Fruit fly (Drosophila melanogaster): ENCODE data around the gene defl.

The defl gene

dm6 chr3L:9720102-9720501 lies 3.1 kb upstream of the defl start:
- TF ChIP-seq ttk (optimal IDR thresholded peaks at IDR 0.05) (no peak), Sin3A (optimal IDR thresholded peaks at IDR 0.05) (no peak)

- TF ChIP-seq ttk (optimal IDR thresholded peaks at IDR 0.05), result no peak
- no peak for TF ChIP-seq h (optimal IDR thresholded peaks at IDR 0.05)
- no peak for TF ChIP-seq psq (optimal IDR thresholded peaks at IDR 0.05)
- TF ChIP-seq Myc (optimal IDR thresholded peaks at IDR 0.05), result no peak
- TF ChIP-seq Sin3A (optimal IDR thresholded peaks at IDR 0.05), result no peak
- no peak for TF ChIP-seq insv (optimal IDR thresholded peaks at IDR 0.05)
Observed at dm6 chr3L:9726707-9727106, 3.5 kb downstream of the defl start, which contains the start of gene Naa60. Gene Naa60 (plus strand): TSS chr3L:9726895.

- TF ChIP-seq insv (optimal IDR thresholded peaks at IDR 0.05), result no peak
- TF ChIP-seq ttk (optimal IDR thresholded peaks at IDR 0.05), result no peak
- TF ChIP-seq Myc (optimal IDR thresholded peaks at IDR 0.05), result no peak
- no peak for TF ChIP-seq psq (optimal IDR thresholded peaks at IDR 0.05)
- no peak for TF ChIP-seq Sin3A (optimal IDR thresholded peaks at IDR 0.05)
- no peak for TF ChIP-seq h (optimal IDR thresholded peaks at IDR 0.05)
Observed at dm6 chr3L:9729795-9730421, 6.7 kb downstream of the defl start, which contains the start of gene ATPsynB. Gene ATPsynB (plus strand): TSS chr3L:9729999.

dm6 chr3L:9733563-9733962 lies 10.3 kb downstream of the defl start, which contains the start of gene CG6749:
Gene CG6749 (minus strand): TSS chr3L:9733807.
- TF ChIP-seq Myc (optimal IDR thresholded peaks at IDR 0.05) (no peak), insv (optimal IDR thresholded peaks at IDR 0.05) (no peak), h (optimal IDR thresholded peaks at IDR 0.05) (no peak), ttk (optimal IDR thresholded peaks at IDR 0.05) (no peak), Sin3A (optimal IDR thresholded peaks at IDR 0.05) (no peak), psq (optimal IDR thresholded peaks at IDR 0.05) (no peak)

dm6 chr3L:9739629-9740028 lies 16.4 kb downstream of the defl start:
- TF ChIP-seq h (optimal IDR thresholded peaks at IDR 0.05) (no peak), insv (optimal IDR thresholded peaks at IDR 0.05) (no peak), Myc (optimal IDR thresholded peaks at IDR 0.05) (no peak), ttk (optimal IDR thresholded peaks at IDR 0.05) (no peak), psq (optimal IDR thresholded peaks at IDR 0.05) (no peak), Sin3A (optimal IDR thresholded peaks at IDR 0.05) (no peak)

- TF ChIP-seq ttk (optimal IDR thresholded peaks at IDR 0.05) (no peak), h (optimal IDR thresholded peaks at IDR 0.05) (no peak), Sin3A (optimal IDR thresholded peaks at IDR 0.05) (no peak), psq (optimal IDR thresholded peaks at IDR 0.05) (no peak), insv (optimal IDR thresholded peaks at IDR 0.05) (no peak), Myc (optimal IDR thresholded peaks at IDR 0.05) (no peak)
Observed at dm6 chr3L:9742342-9742741, 19.1 kb downstream of the defl start.

- TF ChIP-seq Sin3A (optimal IDR thresholded peaks at IDR 0.05) (no peak), insv (optimal IDR thresholded peaks at IDR 0.05) (no peak), psq (optimal IDR thresholded peaks at IDR 0.05) (no peak), h (optimal IDR thresholded peaks at IDR 0.05) (no peak), Myc (optimal IDR thresholded peaks at IDR 0.05) (no peak), ttk (optimal IDR thresholded peaks at IDR 0.05) (no peak)
Observed at dm6 chr3L:9744060-9744549, 20.9 kb downstream of the defl start.

dm6 chr3L:9745393-9745792 lies 22.2 kb downstream of the defl start:
- no peak for TF ChIP-seq insv (optimal IDR thresholded peaks at IDR 0.05)
- no peak for TF ChIP-seq psq (optimal IDR thresholded peaks at IDR 0.05)
- no peak for TF ChIP-seq h (optimal IDR thresholded peaks at IDR 0.05)
- no peak for TF ChIP-seq Sin3A (optimal IDR thresholded peaks at IDR 0.05)
- TF ChIP-seq Myc (optimal IDR thresholded peaks at IDR 0.05), result no peak
- TF ChIP-seq ttk (optimal IDR thresholded peaks at IDR 0.05), result no peak

- TF ChIP-seq psq (optimal IDR thresholded peaks at IDR 0.05), result no peak
- TF ChIP-seq h (optimal IDR thresholded peaks at IDR 0.05), result no peak
- no peak for TF ChIP-seq ttk (optimal IDR thresholded peaks at IDR 0.05)
- no peak for TF ChIP-seq Sin3A (optimal IDR thresholded peaks at IDR 0.05)
- TF ChIP-seq Myc (optimal IDR thresholded peaks at IDR 0.05), result no peak
- no peak for TF ChIP-seq insv (optimal IDR thresholded peaks at IDR 0.05)
Observed at dm6 chr3L:9751625-9752024, 28.4 kb downstream of the defl start.

- TF ChIP-seq Myc (optimal IDR thresholded peaks at IDR 0.05), result no peak
- no peak for TF ChIP-seq Sin3A (optimal IDR thresholded peaks at IDR 0.05)
- no peak for TF ChIP-seq ttk (optimal IDR thresholded peaks at IDR 0.05)
- no peak for TF ChIP-seq h (optimal IDR thresholded peaks at IDR 0.05)
- no peak for TF ChIP-seq psq (optimal IDR thresholded peaks at IDR 0.05)
- TF ChIP-seq insv (optimal IDR thresholded peaks at IDR 0.05), result no peak
Observed at dm6 chr3L:9760151-9760749, 37.0 kb downstream of the defl start, which contains the start of gene CG42268. Gene CG42268 (minus strand): TSS chr3L:9760395.

- no peak for TF ChIP-seq psq (optimal IDR thresholded peaks at IDR 0.05)
- TF ChIP-seq Myc (optimal IDR thresholded peaks at IDR 0.05), result no peak
- no peak for TF ChIP-seq Sin3A (optimal IDR thresholded peaks at IDR 0.05)
- no peak for TF ChIP-seq insv (optimal IDR thresholded peaks at IDR 0.05)
- TF ChIP-seq ttk (optimal IDR thresholded peaks at IDR 0.05), result no peak
- no peak for TF ChIP-seq h (optimal IDR thresholded peaks at IDR 0.05)
Observed at dm6 chr3L:9762036-9762597, 38.9 kb downstream of the defl start.

- TF ChIP-seq insv (optimal IDR thresholded peaks at IDR 0.05) (no peak), ttk (optimal IDR thresholded peaks at IDR 0.05) (no peak), Myc (optimal IDR thresholded peaks at IDR 0.05) (no peak), h (optimal IDR thresholded peaks at IDR 0.05) (no peak), Sin3A (optimal IDR thresholded peaks at IDR 0.05) (no peak), psq (optimal IDR thresholded peaks at IDR 0.05) (no peak)
Observed at dm6 chr3L:9763389-9763917, 40.2 kb downstream of the defl start, which contains the start of gene Ae2. Gene Ae2 (plus strand): TSS chr3L:9763544.
